Fruit fly (Drosophila melanogaster): ENCODE data around the gene Pfdn2.

DNA sequence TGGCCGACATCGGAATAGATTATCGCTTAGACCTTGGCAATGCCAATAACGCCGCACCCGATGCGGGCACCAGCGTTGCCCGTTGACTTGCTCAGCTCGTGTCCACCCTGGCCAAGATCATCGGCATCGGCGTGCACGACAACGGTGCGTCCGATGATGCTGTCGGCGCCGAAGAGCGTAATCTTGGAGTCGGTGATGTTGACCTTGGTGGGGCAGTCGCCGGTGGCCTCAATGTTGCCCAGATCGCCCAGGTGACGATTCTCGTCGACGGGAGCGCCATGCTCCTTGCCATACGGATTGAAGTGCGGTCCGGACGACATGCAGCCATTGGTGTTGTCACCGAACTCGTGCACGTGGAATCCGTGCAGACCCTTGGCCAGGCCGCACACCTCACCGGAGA, 38.2 kb upstream of the Pfdn2 start:
- no peak for TF ChIP-seq Sox102F (GFP tag; optimal IDR thresholded peaks at IDR 0.05)
- no peak for TF ChIP-seq CG31627 (GFP tag; optimal IDR thresholded peaks at IDR 0.05)
- no peak for TF ChIP-seq Hr39 (GFP tag; optimal IDR thresholded peaks at IDR 0.05)
- TF ChIP-seq CG11762 (GFP tag; optimal IDR thresholded peaks at IDR 0.05; ENCODE audit: insufficient read depth), result no peak
- no peak for TF ChIP-seq acj6 (GFP tag; optimal IDR thresholded peaks at IDR 0.05)
- no peak for TF ChIP-seq CG1621 (tag; optimal IDR thresholded peaks at IDR 0.05)
- no peak for TF ChIP-seq spab (GFP tag; optimal IDR thresholded peaks at IDR 0.05)
- no peak for TF ChIP-seq CG6808 (GFP tag; optimal IDR thresholded peaks at IDR 0.05)
- TF ChIP-seq CG11294 (GFP tag; IDR thresholded peaks at IDR 0.05), result no peak
- TF ChIP-seq CG32006 (GFP tag; optimal IDR thresholded peaks at IDR 0.05), result no peak
- no peak for TF ChIP-seq Gug (GFP tag; IDR thresholded peaks at IDR 0.05)
- no peak for TF ChIP-seq Hr38 (GFP tag; optimal IDR thresholded peaks at IDR 0.05)
